Worm (Caenorhabditis elegans) whole organism, young adult: ENCODE data around the gene VM106R.1.

ENCODE experiments used
- attf-5 ChIP-seq: fragments of 200-800 bp; sonication (Bioruptor generic); optimal IDR thresholded peaks from 2 replicates; lab custom pipeline; 2018; ENCODE audit warnings: mild to moderate bottlenecking, missing genetic modification characterization, missing compliant biosample characterization
- hlh-26 ChIP-seq: fragments of 200-800 bp; sonication (Bioruptor generic); conservative IDR thresholded peaks from 2 replicates; pipeline ENCODE4 v1.3.6; 2022; ENCODE audit warnings: missing genetic modification reagents, missing genetic modification characterization, missing compliant biosample characterization
- madf-6 ChIP-seq: fragments of 200-800 bp; sonication (Bioruptor generic); IDR thresholded peaks from 2 replicates; pipeline ENCODE4 v1.3.6; 2022; ENCODE audit warnings: missing genetic modification reagents, missing genetic modification characterization, missing compliant biosample characterization
- sdz-38 ChIP-seq: sonication (generic microtip); optimal IDR thresholded peaks from 2 replicates; lab custom pipeline; 2016; ENCODE audit warnings: missing genotype, missing genetic modification characterization, missing compliant biosample characterization
- zim-3 ChIP-seq: sonication (generic microtip); optimal IDR thresholded peaks from 2 replicates; lab custom pipeline; 2017; ENCODE audit warnings: mild to moderate bottlenecking, missing genetic modification characterization, moderate library complexity, missing compliant biosample characterization

ce11 chrII:10861723-10862486 lies 32.9 kb upstream of the VM106R.1 start:
- TF ChIP-seq hlh-26 (GFP tag; lab: Robert Waterston, UW): no peak
- no peak for TF ChIP-seq madf-6 (GFP tag; lab: Robert Waterston, UW)
- TF ChIP-seq sdz-38 (tag; lab: Kevin White, UChicago): no peak
- TF ChIP-seq attf-5 (GFP tag; lab: Kevin White, UChicago): no peak
- no peak for TF ChIP-seq zim-3 (tag; lab: Kevin White, UChicago)
